Fruit fly (Drosophila melanogaster) whole organism, embryonic: Measurements from ENCODE around the gene CG31125.

Source experiments
- Adf1 ChIP-seq: fragments of 200-800 bp; sonication (Bioruptor generic); IDR thresholded peaks from 2 replicates; pipeline ENCODE4 v1.3.6; 2022; ENCODE audit warnings: missing biosample characterization, missing genetic modification characterization
- B-H1 ChIP-seq: fragments of 200-800 bp; sonication (Bioruptor generic); IDR thresholded peaks from 3 replicates; pipeline ENCODE4 v1.3.6; 2022; ENCODE audit warnings: missing biosample characterization, missing genetic modification characterization
- Bteb2 ChIP-seq: fragments of 200-800 bp; sonication (Bioruptor generic); optimal IDR thresholded peaks from 2 replicates; lab custom pipeline; 2016; ENCODE audit warnings: missing biosample characterization, missing genetic modification characterization
- C15 ChIP-seq: fragments of 200-800 bp; sonication (Bioruptor generic); IDR thresholded peaks from 3 replicates; pipeline ENCODE4 v1.3.6; 2022; ENCODE audit warnings: missing biosample characterization, missing genetic modification characterization
- CG10274 ChIP-seq: fragments of 200-800 bp; sonication (Bioruptor generic); optimal IDR thresholded peaks from 3 replicates; lab custom pipeline; 2017; ENCODE audit warnings: missing biosample characterization, mild to moderate bottlenecking, missing genetic modification characterization
- CG10321 ChIP-seq: fragments of 200-800 bp; sonication (Bioruptor generic); IDR thresholded peaks from 2 replicates; pipeline ENCODE4 v1.3.6; 2022; ENCODE audit warnings: missing biosample characterization, missing genetic modification characterization
- CG10366 ChIP-seq: fragments of 200-800 bp; sonication (Bioruptor generic); IDR thresholded peaks from 2 replicates; pipeline ENCODE4 v1.3.6; 2022; ENCODE audit warnings: missing biosample characterization, missing genetic modification characterization
- CG10565 ChIP-seq: fragments of 200-800 bp; sonication (Bioruptor generic); optimal IDR thresholded peaks from 3 replicates; lab custom pipeline; 2016; ENCODE audit warnings: missing biosample characterization, mild to moderate bottlenecking, missing genetic modification characterization
- CG11093 ChIP-seq: fragments of 200-800 bp; sonication (Bioruptor generic); IDR thresholded peaks from 3 replicates; pipeline ENCODE4 v1.3.6; 2022; ENCODE audit warnings: missing biosample characterization, missing genetic modification characterization
- CG11247 ChIP-seq: fragments of 200-800 bp; sonication (Bioruptor generic); IDR thresholded peaks from 2 replicates; pipeline ENCODE4 v1.3.6; 2022; ENCODE audit warnings: missing biosample characterization, missing genetic modification characterization
- CG11695 ChIP-seq: fragments of 200-800 bp; sonication (Bioruptor generic); IDR thresholded peaks from 3 replicates; pipeline ENCODE4 v1.3.6; 2022; ENCODE audit warnings: missing biosample characterization, missing genetic modification characterization
- CG11723 ChIP-seq: fragments of 200-800 bp; sonication (Bioruptor generic); optimal IDR thresholded peaks from 2 replicates; lab custom pipeline; 2017; ENCODE audit warnings: missing biosample characterization, mild to moderate bottlenecking, missing genetic modification characterization
- CG13894 ChIP-seq: fragments of 200-800 bp; sonication (Bioruptor generic); optimal IDR thresholded peaks from 3 replicates; lab custom pipeline; 2018; ENCODE audit warnings: missing biosample characterization, mild to moderate bottlenecking, missing genetic modification characterization, moderate library complexity
- CG15514 ChIP-seq: fragments of 200-800 bp; sonication (Bioruptor generic); optimal IDR thresholded peaks from 3 replicates; lab custom pipeline; 2017; ENCODE audit warnings: missing biosample characterization, missing genetic modification characterization, mild to moderate bottlenecking, moderate library complexity, missing genetic modification reagents
- CG17385 ChIP-seq: fragments of 200-800 bp; sonication (Bioruptor generic); optimal IDR thresholded peaks from 3 replicates; lab custom pipeline; 2018; ENCODE audit warnings: missing biosample characterization, mild to moderate bottlenecking, missing genetic modification characterization
- CG30431 ChIP-seq: fragments of 200-800 bp; sonication (Bioruptor generic); optimal IDR thresholded peaks from 2 replicates; lab custom pipeline; 2017; ENCODE audit warnings: missing biosample characterization, missing genetic modification characterization
- CG33557 ChIP-seq: fragments of 200-800 bp; sonication (Bioruptor generic); optimal IDR thresholded peaks from 2 replicates; lab custom pipeline; 2019; ENCODE audit warnings: missing biosample characterization, mild to moderate bottlenecking, missing genetic modification characterization, moderate library complexity
- CG4617 ChIP-seq: fragments of 200-800 bp; sonication (Bioruptor generic); optimal IDR thresholded peaks from 3 replicates; lab custom pipeline; 2016; ENCODE audit warnings: missing biosample characterization, missing genetic modification characterization, borderline replicate concordance
- CG5180 ChIP-seq: fragments of 200-800 bp; sonication (Bioruptor generic); optimal IDR thresholded peaks from 3 replicates; lab custom pipeline; 2017; ENCODE audit warnings: missing biosample characterization, missing genetic modification characterization, mild to moderate bottlenecking, moderate library complexity, missing genetic modification reagents
- CG5245 ChIP-seq: fragments of 200-800 bp; sonication (Bioruptor generic); optimal IDR thresholded peaks from 3 replicates; lab custom pipeline; 2016; ENCODE audit warnings: missing biosample characterization, missing genetic modification characterization
- CG6654 ChIP-seq: fragments of 200-800 bp; sonication (Bioruptor generic); optimal IDR thresholded peaks from 2 replicates; lab custom pipeline; 2017; ENCODE audit warnings: missing biosample characterization, mild to moderate bottlenecking, missing genetic modification characterization
- CG6689 ChIP-seq: fragments of 200-800 bp; sonication (Bioruptor generic); IDR thresholded peaks from 2 replicates; pipeline ENCODE4 v1.3.6; 2022; ENCODE audit warnings: missing biosample characterization, missing genetic modification characterization
- CG7786 ChIP-seq: fragments of 200-800 bp; sonication (Bioruptor generic); optimal IDR thresholded peaks from 2 replicates; lab custom pipeline; 2016; ENCODE audit warnings: missing biosample characterization, missing genetic modification characterization
- CG7839 ChIP-seq: fragments of 200-800 bp; sonication (Bioruptor generic); optimal IDR thresholded peaks from 3 replicates; lab custom pipeline; 2018; ENCODE audit warnings: missing biosample characterization, mild to moderate bottlenecking, missing genetic modification characterization, moderate library complexity
- CG9609 ChIP-seq: fragments of 200-800 bp; sonication (Bioruptor generic); optimal IDR thresholded peaks from 3 replicates; lab custom pipeline; 2016; ENCODE audit warnings: missing biosample characterization, missing genetic modification characterization
- D19A ChIP-seq: fragments of 200-800 bp; optimal IDR thresholded peaks from 3 replicates; lab custom pipeline; 2019; ENCODE audit warnings: missing biosample characterization, mild to moderate bottlenecking, missing genetic modification characterization, moderate library complexity
- Doc2 ChIP-seq: fragments of 200-800 bp; sonication (Bioruptor generic); IDR thresholded peaks from 2 replicates; pipeline ENCODE4 v1.3.6; 2022; ENCODE audit warnings: missing biosample characterization, missing genetic modification characterization
- MBD-R2 ChIP-seq: fragments of 200-800 bp; sonication (Bioruptor generic); IDR thresholded peaks from 2 replicates; pipeline ENCODE4 v1.3.6; 2022; ENCODE audit warnings: missing biosample characterization, missing genetic modification characterization
- Myb ChIP-seq: fragments of 200-800 bp; sonication (Bioruptor generic); optimal IDR thresholded peaks from 2 replicates; lab custom pipeline; 2016; ENCODE audit warnings: missing biosample characterization, missing genetic modification characterization
- NC2β ChIP-seq: fragments of 200-800 bp; sonication (Bioruptor generic); optimal IDR thresholded peaks from 2 replicates; lab custom pipeline; 2016; ENCODE audit warnings: missing biosample characterization, missing genetic modification characterization
- Nf-YC ChIP-seq: fragments of 200-800 bp; optimal IDR thresholded peaks from 3 replicates; lab custom pipeline; 2019; ENCODE audit warnings: missing biosample characterization, mild to moderate bottlenecking, missing genetic modification characterization, moderate library complexity
- Sin3A ChIP-seq: fragments of >200 bp; optimal IDR thresholded peaks from 2 replicates; lab custom pipeline; 2018
- Sox100B ChIP-seq: fragments of 200-800 bp; sonication (Bioruptor generic); optimal IDR thresholded peaks from 3 replicates; lab custom pipeline; 2018; ENCODE audit warnings: missing biosample characterization, mild to moderate bottlenecking, missing genetic modification characterization
- Taf1 ChIP-seq: fragments of 200-800 bp; sonication (Bioruptor generic); IDR thresholded peaks from 2 replicates; pipeline ENCODE4 v1.3.6; 2022; ENCODE audit warnings: missing biosample characterization, missing genetic modification characterization
- Xbp1 ChIP-seq: fragments of 200-800 bp; sonication (Bioruptor generic); optimal IDR thresholded peaks from 3 replicates; lab custom pipeline; 2016; ENCODE audit warnings: missing biosample characterization, mild to moderate bottlenecking, missing genetic modification characterization
- ap ChIP-seq: fragments of 200-800 bp; sonication (Bioruptor generic); IDR thresholded peaks from 2 replicates; pipeline ENCODE4 v1.3.6; 2022; ENCODE audit warnings: missing biosample characterization, missing genetic modification characterization
- ash1 ChIP-seq: fragments of 200-800 bp; sonication (Bioruptor generic); optimal IDR thresholded peaks from 2 replicates; lab custom pipeline; 2018; ENCODE audit warnings: missing biosample characterization, mild to moderate bottlenecking, missing genetic modification characterization
- emc ChIP-seq: fragments of 200-800 bp; sonication (Bioruptor generic); optimal IDR thresholded peaks from 2 replicates; lab custom pipeline; 2016; ENCODE audit warnings: missing biosample characterization, missing genetic modification characterization
- ems ChIP-seq: fragments of 200-800 bp; sonication (Bioruptor generic); optimal IDR thresholded peaks from 3 replicates; lab custom pipeline; 2016; ENCODE audit warnings: missing biosample characterization, missing genetic modification characterization
- en ChIP-seq: fragments of 200-800 bp; sonication (Bioruptor generic); optimal IDR thresholded peaks from 2 replicates; lab custom pipeline; 2016; ENCODE audit warnings: missing biosample characterization, missing genetic modification characterization
- gcm ChIP-seq: fragments of 200-800 bp; sonication (Bioruptor generic); optimal IDR thresholded peaks from 2 replicates; lab custom pipeline; 2019; ENCODE audit warnings: missing biosample characterization, mild to moderate bottlenecking, missing genetic modification characterization, moderate library complexity
- hbn ChIP-seq: fragments of 200-800 bp; sonication (Bioruptor generic); IDR thresholded peaks from 2 replicates; pipeline ENCODE4 v1.3.6; 2022; ENCODE audit warnings: missing biosample characterization, missing genetic modification characterization; ENCODE audit not compliant: partially characterized antibody
- hkb ChIP-seq, 2 experiments: fragments of 200-800 bp in 1 of 2; fragments of >200 bp in 1 of 2; sonication (Bioruptor generic) in 1 of 2; IDR thresholded peaks in 1 of 2; optimal IDR thresholded peaks in 1 of 2; 2 replicates each; pipeline versions ENCODE4 v1.3.6 to Lab custom; 2017 to 2022; ENCODE audit warnings: missing biosample characterization in 1 of 2, missing genetic modification characterization in 1 of 2
- kah ChIP-seq: fragments of 200-800 bp; sonication (Bioruptor generic); optimal IDR thresholded peaks from 2 replicates; lab custom pipeline; 2018; ENCODE audit warnings: missing biosample characterization, mild to moderate bottlenecking, missing genetic modification characterization
- maf-S ChIP-seq: fragments of 200-800 bp; sonication (Bioruptor generic); optimal IDR thresholded peaks from 2 replicates; lab custom pipeline; 2016; ENCODE audit warnings: missing biosample characterization, missing genetic modification characterization
- org-1 ChIP-seq: fragments of 200-800 bp; sonication (Bioruptor generic); optimal IDR thresholded peaks from 2 replicates; lab custom pipeline; 2017; ENCODE audit warnings: missing biosample characterization, missing genetic modification characterization
- slp2 ChIP-seq: fragments of 200-800 bp; sonication (Bioruptor generic); optimal IDR thresholded peaks from 2 replicates; lab custom pipeline; 2016; ENCODE audit warnings: missing biosample characterization, missing genetic modification characterization
- sna ChIP-seq: fragments of 200-800 bp; sonication (Bioruptor generic); IDR thresholded peaks from 2 replicates; pipeline ENCODE4 v1.3.6; 2022; ENCODE audit warnings: missing biosample characterization, missing genetic modification characterization; ENCODE audit not compliant: partially characterized antibody
- ssp ChIP-seq: fragments of 200-800 bp; sonication (Bioruptor generic); IDR thresholded peaks from 2 replicates; pipeline ENCODE4 v1.3.6; 2022; ENCODE audit warnings: missing biosample characterization, missing genetic modification characterization
- tap ChIP-seq: fragments of 200-800 bp; optimal IDR thresholded peaks from 3 replicates; lab custom pipeline; 2019; ENCODE audit warnings: missing biosample characterization, mild to moderate bottlenecking, missing genetic modification characterization, moderate library complexity
- wdn ChIP-seq: fragments of 200-800 bp; sonication (Bioruptor generic); IDR thresholded peaks from 2 replicates; pipeline ENCODE4 v1.3.6; 2022; ENCODE audit warnings: missing biosample characterization, missing genetic modification characterization
- wor ChIP-seq: fragments of 200-800 bp; sonication (Bioruptor generic); IDR thresholded peaks from 2 replicates; pipeline ENCODE4 v1.3.6; 2022; ENCODE audit warnings: missing biosample characterization, missing genetic modification characterization

CG31125 gene

dm6 chr3R:24626003-24626486 lies 28.6 kb downstream of the CG31125 start (continued):
- TF ChIP-seq CG10565 (GFP tag; lab: Kevin White, UChicago) (no peak), CG15514 (no peak), en (GFP tag; lab: Kevin White, UChicago) (no peak), slp2 (GFP tag; lab: Kevin White, UChicago) (no peak), CG4617 (GFP tag; lab: Kevin White, UChicago) (no peak), wdn (no peak), Myb (GFP tag; lab: Kevin White, UChicago) (no peak), CG13894 (tag; lab: Kevin White, UChicago) (no peak), CG5180 (no peak), CG17385 (peak; percentile 33), CG30431 (GFP tag; lab: Kevin White, UChicago) (no peak), ap (GFP tag; lab: Robert Waterston, UW) (no peak), CG9609 (GFP tag; lab: Kevin White, UChicago) (no peak), CG11093 (GFP tag; lab: Robert Waterston, UW) (0 out of 3 replicates have a peak, but pooled peaks have one; percentile 14), hbn (GFP tag; lab: Robert Waterston, UW) (no peak), Taf1 (GFP tag; lab: Robert Waterston, UW) (no peak), C15 (GFP tag; lab: Robert Waterston, UW) (no peak), CG10321 (GFP tag; lab: Robert Waterston, UW) (no peak), NC2β (GFP tag; lab: Kevin White, UChicago) (no peak), CG10366 (GFP tag; lab: Robert Waterston, UW) (peak; percentile 22; the same call in 1 of the 2 replicates), CG11695 (GFP tag; lab: Robert Waterston, UW) (0 out of 3 replicates have a peak, but pooled peaks have one; percentile 57), Sin3A (lab: Kevin White, UChicago) (no peak), ems (GFP tag; lab: Kevin White, UChicago) (no peak), Doc2 (GFP tag; lab: Robert Waterston, UW) (no peak), gcm (no peak), MBD-R2 (GFP tag; lab: Robert Waterston, UW) (no peak), ssp (no peak), CG11247 (GFP tag; lab: Robert Waterston, UW) (no peak), Sox100B (GFP tag; lab: Kevin White, UChicago) (no peak), CG10274 (peak; percentile 88), ash1 (GFP tag; lab: Kevin White, UChicago) (no peak), Nf-YC (tag; lab: Kevin White, UChicago) (no peak), CG33557 (GFP tag; lab: Kevin White, UChicago) (no peak), CG7786 (GFP tag; lab: Kevin White, UChicago) (peak; percentile 38), Xbp1 (GFP tag; lab: Kevin White, UChicago) (peak; percentile 38), CG6654 (no peak), D19A (tag; lab: Kevin White, UChicago) (peak; percentile 95), CG11723 (peak; percentile 27), hkb (optimal IDR thresholded peaks at IDR 0.05; lab: Kevin White, UChicago) (no peak), hkb (GFP tag; IDR thresholded peaks at IDR 0.05; lab: Robert Waterston, UW) (peak; percentile 33; the same call in 1 of the 2 replicates), sna (GFP tag; lab: Robert Waterston, UW) (no peak), maf-S (GFP tag; lab: Kevin White, UChicago) (peak; percentile 53), wor (no peak), kah (GFP tag; lab: Kevin White, UChicago) (no peak), org-1 (GFP tag; lab: Kevin White, UChicago) (no peak), B-H1 (GFP tag; lab: Robert Waterston, UW) (no peak), CG6689 (GFP tag; lab: Robert Waterston, UW) (peak; percentile 30; the same call in 1 of the 2 replicates), tap (no peak), CG7839 (no peak), Adf1 (no peak), emc (GFP tag; lab: Kevin White, UChicago) (no peak), Bteb2 (GFP tag; lab: Kevin White, UChicago) (no peak), CG5245 (no peak)
